Worm (Caenorhabditis elegans): Measurements from ENCODE around the gene F23B12.7.

Gene F23B12.7

ce11 chrV:14423268-14423667, 26.2 kb upstream of the F23B12.7 start, which contains the start of gene rpoa-12 (continued):
- TF ChIP-seq lin-14 (GFP tag; optimal IDR thresholded peaks at IDR 0.05) (peak; percentile 53), ets-5 (GFP tag; IDR thresholded peaks at IDR 0.05) (no peak), swsn-7 (tag; optimal IDR thresholded peaks at IDR 0.05) (peak; percentile 29), jun-1 (tag; optimal IDR thresholded peaks at IDR 0.05) (no peak), pax-3 (tag; optimal IDR thresholded peaks at IDR 0.05) (peak; percentile 92), fos-1 (tag; optimal IDR thresholded peaks at IDR 0.05) (no peak), mep-1 (tag; optimal IDR thresholded peaks at IDR 0.05) (no peak), aly-2 (tag; optimal IDR thresholded peaks at IDR 0.05) (no peak), sptf-1 (tag; optimal IDR thresholded peaks at IDR 0.05) (no peak), mef-2 (tag; optimal IDR thresholded peaks at IDR 0.05) (no peak), efl-3 (GFP tag; optimal IDR thresholded peaks at IDR 0.05) (no peak), mdl-1 (tag; optimal IDR thresholded peaks at IDR 0.05) (no peak), skn-1 (tag; optimal IDR thresholded peaks at IDR 0.05) (peak; percentile 94), ces-1 (GFP tag; optimal IDR thresholded peaks at IDR 0.05) (no peak), nhr-76 (tag; optimal IDR thresholded peaks at IDR 0.05) (no peak), tbx-2 (tag; optimal IDR thresholded peaks at IDR 0.05) (peak; percentile 44), aha-1 (tag; optimal IDR thresholded peaks at IDR 0.05) (no peak), zag-1 (tag; optimal IDR thresholded peaks at IDR 0.05) (no peak), efl-1 (optimal IDR thresholded peaks at IDR 0.05) (peak; percentile 52 to 58), efl-1 (GFP tag; optimal IDR thresholded peaks at IDR 0.05 in 1 of 2) (peak; percentile 50 to 78), ceh-90 (tag; optimal IDR thresholded peaks at IDR 0.05) (peak; percentile 25), pag-3 (tag; optimal IDR thresholded peaks at IDR 0.05; ENCODE audit: borderline replicate concordance, insufficient read depth) (no peak), nhr-11 (tag; optimal IDR thresholded peaks at IDR 0.05) (no peak), F16B12.6 (tag; optimal IDR thresholded peaks at IDR 0.05) (peak; percentile 27), C34B4.2 (tag; optimal IDR thresholded peaks at IDR 0.05) (no peak), nhr-77 (tag; optimal IDR thresholded peaks at IDR 0.05) (no peak), nhr-47 (tag; optimal IDR thresholded peaks at IDR 0.05) (peak; percentile 67), mab-9 (GFP tag; IDR thresholded peaks at IDR 0.05) (no peak), snu-23 (GFP tag; optimal IDR thresholded peaks at IDR 0.05) (peak; percentile 57), blmp-1 (tag; optimal IDR thresholded peaks at IDR 0.05) (no peak), nhr-84 (tag; optimal IDR thresholded peaks at IDR 0.05) (no peak), nhr-20 (tag; optimal IDR thresholded peaks at IDR 0.05) (peak; percentile 56), nhr-19 (GFP tag; conservative IDR thresholded peaks at IDR 0.05) (0 out of 2 replicates have a peak, but pooled peaks have one; percentile 5), lir-3 (tag; optimal IDR thresholded peaks at IDR 0.05; ENCODE audit: poor library complexity) (peak; percentile 68), unc-62 (GFP tag; optimal IDR thresholded peaks at IDR 0.05) (no peak), lin-13 (GFP tag; optimal IDR thresholded peaks at IDR 0.05) (peak; percentile 12), pqm-1 (tag; optimal IDR thresholded peaks at IDR 0.05) (no peak), ceh-88 (GFP tag; IDR thresholded peaks at IDR 0.05) (no peak), nhr-237 (tag; optimal IDR thresholded peaks at IDR 0.05) (no peak), elt-3 (tag; optimal IDR thresholded peaks at IDR 0.05) (no peak), lin-35 (GFP tag; optimal IDR thresholded peaks at IDR 0.05) (peak; percentile 27 to 76), sox-4 (tag; optimal IDR thresholded peaks at IDR 0.05) (peak; percentile 29), isw-1 (GFP tag; IDR thresholded peaks at IDR 0.05) (peak; percentile 32; the same call in 1 of the 2 replicates), unc-98 (GFP tag; IDR thresholded peaks at IDR 0.05) (0 out of 2 replicates have a peak, but pooled peaks have one; percentile 44), nhr-85 (tag) (no peak), dsc-1 (tag; optimal IDR thresholded peaks at IDR 0.05) (peak; percentile 42), dpl-1 (GFP tag; optimal IDR thresholded peaks at IDR 0.05) (peak; percentile 37 to 51 (median 38)), hpl-2 (GFP tag; optimal IDR thresholded peaks at IDR 0.05) (no peak), sup-37 (GFP tag; optimal IDR thresholded peaks at IDR 0.05) (no peak), unc-30 (tag; optimal IDR thresholded peaks at IDR 0.05) (no peak), fkh-10 (GFP tag; optimal IDR thresholded peaks at IDR 0.05) (no peak), ztf-4 (tag; optimal IDR thresholded peaks at IDR 0.05) (no peak), ztf-11 (tag; optimal IDR thresholded peaks at IDR 0.05) (peak in 1 of 2 experiments; percentile 64), ceh-63 (GFP tag; optimal IDR thresholded peaks at IDR 0.05) (no peak)
